Worm (Caenorhabditis elegans) whole organism, young adult: ENCODE data around the gene ugt-6.

Experiments used
- F52B5.7 ChIP-seq: sonication (generic microtip); optimal IDR thresholded peaks from 2 replicates; lab custom pipeline; 2016; ENCODE audit warnings: mild to moderate bottlenecking, missing genetic modification characterization, missing compliant biosample characterization
- ZK185.1 ChIP-seq: sonication (generic microtip); optimal IDR thresholded peaks from 2 replicates; lab custom pipeline; 2016; ENCODE audit warnings: mild to moderate bottlenecking, missing genetic modification characterization, missing compliant biosample characterization; ENCODE audit not compliant: poor library complexity, severe bottlenecking
- cebp-2 ChIP-seq: fragments of 200-800 bp; sonication (Bioruptor generic); IDR thresholded peaks from 2 replicates; pipeline ENCODE4 v1.3.6; 2022; ENCODE audit warnings: missing genetic modification characterization, missing compliant biosample characterization
- ets-4 ChIP-seq: fragments of 200-800 bp; sonication (Bioruptor generic); optimal IDR thresholded peaks from 2 replicates; lab custom pipeline; 2018; ENCODE audit warnings: mild to moderate bottlenecking, missing genetic modification characterization, missing compliant biosample characterization
- hlh-12 ChIP-seq: sonication (generic microtip); optimal IDR thresholded peaks from 2 replicates; lab custom pipeline; 2016; ENCODE audit warnings: missing genetic modification characterization, missing compliant biosample characterization
- hlh-26 ChIP-seq: fragments of 200-800 bp; sonication (Bioruptor generic); conservative IDR thresholded peaks from 2 replicates; pipeline ENCODE4 v1.3.6; 2022; ENCODE audit warnings: missing genetic modification reagents, missing genetic modification characterization, missing compliant biosample characterization
- lag-1 ChIP-seq: fragments of 200-800 bp; sonication (Bioruptor generic); IDR thresholded peaks from 2 replicates; pipeline ENCODE4 v1.3.6; 2022; ENCODE audit warnings: missing genetic modification reagents, missing genetic modification characterization, missing compliant biosample characterization
- madf-10 ChIP-seq: sonication (generic microtip); optimal IDR thresholded peaks from 2 replicates; lab custom pipeline; 2016; ENCODE audit warnings: mild to moderate bottlenecking, missing genetic modification characterization, missing compliant biosample characterization
- nhr-27 ChIP-seq: fragments of 200-800 bp; sonication (Bioruptor generic); optimal IDR thresholded peaks from 2 replicates; lab custom pipeline; 2018; ENCODE audit warnings: mild to moderate bottlenecking, missing genetic modification characterization, moderate library complexity, missing compliant biosample characterization
- rec-8 ChIP-seq, 2 experiments: sonication (generic microtip); optimal IDR thresholded peaks; 2 replicates each; lab custom pipeline; 2016; ENCODE audit warnings: mild to moderate bottlenecking in 2 of 2, missing genetic modification characterization in 2 of 2, missing genetic modification reagents in 2 of 2, missing genotype in 2 of 2, missing biosample characterization in 1 of 2, missing compliant biosample characterization in 1 of 2, moderate library complexity in 1 of 2
- rpc-1 ChIP-seq, 2 experiments: fragments of 150-350 bp in 1 of 2; sonication (generic microtip) in 1 of 2; optimal IDR thresholded peaks; 2 replicates each; lab custom pipeline; 2014 to 2018; ENCODE audit warnings: missing biosample characterization in 1 of 2, missing genetic modification characterization in 1 of 2, missing genetic modification reagents in 1 of 2, missing genotype in 1 of 2
- sea-2 ChIP-seq: fragments of 200-800 bp; sonication (Bioruptor generic); IDR thresholded peaks from 2 replicates; pipeline ENCODE4 v1.3.6; 2022; ENCODE audit warnings: missing genetic modification characterization, missing compliant biosample characterization
- tbp1 ChIP-seq: fragments of 200-800 bp; sonication (Bioruptor generic); optimal IDR thresholded peaks from 2 replicates; lab custom pipeline; 2018; ENCODE audit warnings: mild to moderate bottlenecking, missing genetic modification characterization, missing compliant biosample characterization
- unc-62 ChIP-seq: fragments of 150-350 bp; optimal IDR thresholded peaks from 2 replicates; lab custom pipeline; 2014; ENCODE audit warnings: missing biosample characterization, missing genetic modification reagents, missing genetic modification characterization

DNA sequence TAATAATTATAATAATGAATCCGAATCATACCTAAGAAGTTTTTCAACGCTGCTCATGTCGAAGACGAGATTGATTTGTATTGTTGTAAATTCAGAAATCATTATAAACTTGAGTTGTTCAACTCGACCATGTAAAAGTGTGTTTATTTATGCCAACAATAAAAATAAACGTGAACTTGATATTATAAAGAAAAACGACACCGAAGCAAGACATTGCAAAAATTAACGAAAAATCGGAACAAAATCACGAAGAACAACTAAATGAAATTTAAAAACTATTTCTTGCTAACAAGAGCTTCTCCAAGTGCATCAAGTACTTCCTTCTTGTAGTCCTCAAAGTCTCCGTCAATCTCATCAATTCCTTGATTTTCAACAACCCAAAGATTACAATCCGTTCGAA lies 37.1 kb downstream of the ugt-6 start, which contains the start of gene F18E2.15:
- TF ChIP-seq F52B5.7 (tag; lab: Kevin White, UChicago) (no peak), ZK185.1 (tag; lab: Kevin White, UChicago) (no peak), hlh-26 (GFP tag; lab: Robert Waterston, UW) (no peak), nhr-27 (tag; lab: Kevin White, UChicago) (no peak), unc-62 (no peak), sea-2 (GFP tag; lab: Robert Waterston, UW) (no peak), tbp1 (no peak), cebp-2 (GFP tag; lab: Robert Waterston, UW) (no peak), madf-10 (tag; lab: Kevin White, UChicago) (no peak), ets-4 (GFP tag; lab: Kevin White, UChicago) (no peak), hlh-12 (no peak), lag-1 (no peak), rpc-1 (optimal IDR thresholded peaks at IDR 0.05; lab: Kevin White, UChicago) (no peak), rpc-1 (tag; optimal IDR thresholded peaks at IDR 0.05; lab: Kevin White, UChicago) (no peak), rec-8 (tag; optimal IDR thresholded peaks at IDR 0.05; lab: Kevin White, UChicago) (no peak)
